Fruit fly (Drosophila melanogaster) whole organism, embryonic: ENCODE measurements around the gene mRF1.
"Not testable (repeated sequence)": the region's sequence is repeated elsewhere in the genome, so short reads cannot be mapped to it uniquely, and the experiment has no call there.

Source experiments
- CG11504 ChIP-seq: fragments of 200-800 bp; sonication (Bioruptor generic); optimal IDR thresholded peaks from 3 replicates; lab custom pipeline; 2019; ENCODE audit warnings: missing biosample characterization, mild to moderate bottlenecking, missing genetic modification characterization, moderate library complexity
- CG12659 ChIP-seq: fragments of 200-800 bp; sonication (Bioruptor generic); optimal IDR thresholded peaks from 3 replicates; lab custom pipeline; 2017; ENCODE audit warnings: mild to moderate bottlenecking, missing biosample characterization, missing genetic modification reagents, missing genetic modification characterization
- CG15269 ChIP-seq: fragments of 200-800 bp; sonication (Bioruptor generic); optimal IDR thresholded peaks from 2 replicates; lab custom pipeline; 2018; ENCODE audit warnings: missing biosample characterization, mild to moderate bottlenecking, missing genetic modification characterization, moderate library complexity
- CG7786 ChIP-seq: fragments of 200-800 bp; sonication (Bioruptor generic); optimal IDR thresholded peaks from 2 replicates; lab custom pipeline; 2016; ENCODE audit warnings: missing biosample characterization, missing genetic modification characterization
- Dref ChIP-seq: fragments of 200-800 bp; sonication (Bioruptor generic); IDR thresholded peaks from 2 replicates; pipeline ENCODE4 v1.3.6; 2022; ENCODE audit warnings: missing biosample characterization, missing genetic modification characterization
- Lim3 ChIP-seq: fragments of 200-800 bp; sonication (Bioruptor generic); IDR thresholded peaks from 2 replicates; pipeline ENCODE4 v1.3.6; 2022; ENCODE audit warnings: missing biosample characterization, missing genetic modification characterization
- Myb ChIP-seq: fragments of 200-800 bp; sonication (Bioruptor generic); optimal IDR thresholded peaks from 2 replicates; lab custom pipeline; 2016; ENCODE audit warnings: missing biosample characterization, missing genetic modification characterization
- jigr1 ChIP-seq: fragments of 200-800 bp; sonication (Bioruptor generic); IDR thresholded peaks from 3 replicates; pipeline ENCODE4 v1.3.6; 2022; ENCODE audit warnings: missing biosample characterization, missing genetic modification characterization
- toy ChIP-seq: fragments of 200-800 bp; sonication (Bioruptor generic); IDR thresholded peaks from 2 replicates; pipeline ENCODE4 v1.3.6; 2022; ENCODE audit warnings: missing biosample characterization, missing genetic modification characterization

DNA sequence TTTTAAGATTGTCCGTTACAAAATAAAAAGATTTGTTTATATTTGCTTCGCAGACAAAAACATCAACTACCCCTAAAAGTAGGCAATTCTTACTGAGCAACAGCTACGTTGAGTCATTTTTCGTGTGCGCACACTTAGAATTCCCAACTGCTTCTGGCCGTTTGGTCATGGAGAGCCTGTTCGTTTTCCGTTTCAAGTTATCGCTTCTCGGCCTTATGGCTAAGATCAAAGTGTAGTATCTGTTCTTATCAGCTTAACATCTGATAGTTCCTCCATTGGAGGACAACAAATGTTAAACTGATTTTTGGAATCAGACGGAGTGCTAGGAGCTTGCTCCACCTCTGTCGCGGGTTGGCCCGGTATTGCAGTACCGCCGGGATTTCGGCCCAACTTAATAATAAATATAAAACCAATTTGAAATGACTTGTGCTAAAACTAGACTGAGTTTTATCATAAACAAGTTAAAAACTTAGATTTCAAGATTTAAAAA is 4.1 kb upstream of the mRF1 start:
- not testable (repeated sequence) for TF ChIP-seq Dref (GFP tag; lab: Robert Waterston, UW); CG11504 (tag; lab: Kevin White, UChicago); Myb (GFP tag; lab: Kevin White, UChicago); CG15269 (tag; lab: Kevin White, UChicago); Lim3
- peak; percentile 41 for TF ChIP-seq CG12659 (GFP tag; lab: Kevin White, UChicago)
- TF ChIP-seq CG7786 (GFP tag; lab: Kevin White, UChicago), result peak; percentile 47
- 0 out of 3 replicates have a peak, but pooled peaks have one; percentile 14 for TF ChIP-seq jigr1 (GFP tag; lab: Robert Waterston, UW)
- 0 out of 2 replicates have a peak, but pooled peaks have one; percentile 34 for TF ChIP-seq toy (GFP tag; lab: Robert Waterston, UW)
